Worm (Caenorhabditis elegans) whole organism, L3 larva: ENCODE data around the gene psd-1.

Experiments used
- aly-2 ChIP-seq: fragments of 150-350 bp; optimal IDR thresholded peaks from 2 replicates; lab custom pipeline; 2014; ENCODE audit warnings: missing biosample characterization, missing genetic modification characterization
- ceh-82 ChIP-seq: fragments of 150-350 bp; optimal IDR thresholded peaks from 2 replicates; lab custom pipeline; 2014; ENCODE audit warnings: missing biosample characterization, missing genetic modification characterization
- daf-12 ChIP-seq: fragments of 150-350 bp; optimal IDR thresholded peaks from 2 replicates; lab custom pipeline; 2014; ENCODE audit warnings: missing biosample characterization, missing genetic modification reagents, missing genetic modification characterization
- egl-27 ChIP-seq: sonication (generic microtip); optimal IDR thresholded peaks from 4 replicates; lab custom pipeline; 2017; ENCODE audit warnings: missing biosample characterization, missing genetic modification reagents, missing genetic modification characterization
- egl-5 ChIP-seq: fragments of 150-350 bp; optimal IDR thresholded peaks from 2 replicates; lab custom pipeline; 2017; ENCODE audit warnings: missing biosample characterization, missing genetic modification reagents, missing genetic modification characterization, inconsistent platforms
- elt-1 ChIP-seq: fragments of 150-350 bp; optimal IDR thresholded peaks from 2 replicates; lab custom pipeline; 2014; ENCODE audit warnings: missing biosample characterization, missing genetic modification characterization
- eor-1 ChIP-seq, 2 experiments: fragments of 150-350 bp; optimal IDR thresholded peaks; 2 replicates each; lab custom pipeline; 2014 to 2018; ENCODE audit warnings: missing biosample characterization in 2 of 2, missing genetic modification characterization in 2 of 2
- fkh-10 ChIP-seq: sonication (generic microtip); optimal IDR thresholded peaks from 2 replicates; lab custom pipeline; 2017; ENCODE audit warnings: missing biosample characterization, missing genetic modification reagents, missing genetic modification characterization
- snpc-4 ChIP-seq: fragments of 150-350 bp; optimal IDR thresholded peaks from 2 replicates; lab custom pipeline; 2014; ENCODE audit warnings: missing biosample characterization, missing genetic modification characterization

DNA sequence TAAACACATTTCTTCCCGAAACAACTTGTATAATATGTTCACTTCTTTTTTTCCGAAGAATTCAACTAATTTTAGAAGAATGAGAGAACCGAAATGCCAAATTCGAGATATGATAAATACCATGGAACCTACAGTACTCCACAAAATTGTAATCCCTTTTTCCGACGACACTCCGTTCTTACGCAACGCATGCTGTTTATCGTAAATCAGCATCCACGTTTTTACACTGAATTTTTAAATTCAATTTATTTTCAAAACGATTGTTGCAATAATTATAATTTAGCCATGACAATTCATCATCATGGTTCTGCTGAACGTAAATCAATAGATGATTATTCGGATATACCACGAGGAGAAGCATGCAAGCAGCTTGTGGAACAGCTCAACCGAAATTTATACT, 6.0 kb upstream of the psd-1 start, which contains the start of gene B0361.3:
- TF ChIP-seq daf-12 (tag; lab: Kevin White, UChicago) (no peak), fkh-10 (GFP tag; lab: Kevin White, UChicago) (no peak), egl-5 (no peak), aly-2 (tag; lab: Kevin White, UChicago) (no peak), elt-1 (tag; lab: Kevin White, UChicago) (no peak), snpc-4 (no peak), ceh-82 (tag; lab: Kevin White, UChicago) (no peak), egl-27 (tag; lab: Kevin White, UChicago) (no peak), eor-1 (tag; optimal IDR thresholded peaks at IDR 0.05; lab: Kevin White, UChicago) (no peak)
